Worm (Caenorhabditis elegans) whole organism, mixed stage, embryonic: ENCODE results near the gene F22F7.2.

Experiments used
- M03D4.4 ChIP-seq: sonication (generic microtip); optimal IDR thresholded peaks from 2 replicates; lab custom pipeline; 2017; ENCODE audit warnings: mild to moderate bottlenecking, missing genetic modification characterization, missing compliant biosample characterization
- bed-3 ChIP-seq: fragments of 200-800 bp; sonication (Bioruptor generic); optimal IDR thresholded peaks from 3 replicates; lab custom pipeline; 2018; ENCODE audit warnings: mild to moderate bottlenecking, missing genetic modification characterization, moderate library complexity, missing compliant biosample characterization
- blmp-1 ChIP-seq: fragments of 150-350 bp; optimal IDR thresholded peaks from 2 replicates; lab custom pipeline; 2014; ENCODE audit warnings: missing biosample characterization, missing genetic modification characterization
- ceh-39 ChIP-seq: fragments of 150-350 bp; optimal IDR thresholded peaks from 2 replicates; lab custom pipeline; 2014; ENCODE audit warnings: missing biosample characterization, missing genetic modification characterization
- ceh-43 ChIP-seq: fragments of 200-800 bp; sonication (Bioruptor generic); optimal IDR thresholded peaks from 2 replicates; lab custom pipeline; 2018; ENCODE audit warnings: mild to moderate bottlenecking, missing genetic modification characterization, moderate library complexity, missing compliant biosample characterization
- ceh-83 ChIP-seq: fragments of 200-800 bp; sonication (Bioruptor generic); optimal IDR thresholded peaks from 2 replicates; lab custom pipeline; 2018; ENCODE audit warnings: mild to moderate bottlenecking, missing genetic modification characterization, missing compliant biosample characterization
- ces-1 ChIP-seq: fragments of 150-350 bp; optimal IDR thresholded peaks from 2 replicates; lab custom pipeline; 2014; ENCODE audit warnings: missing biosample characterization, missing genetic modification reagents, missing genetic modification characterization
- cnd-1 ChIP-seq: fragments of 200-800 bp; sonication (Bioruptor generic); optimal IDR thresholded peaks from 2 replicates; lab custom pipeline; 2018; ENCODE audit warnings: mild to moderate bottlenecking, missing genetic modification characterization, missing compliant biosample characterization
- drap-1 ChIP-seq: fragments of 200-800 bp; sonication (Bioruptor generic); optimal IDR thresholded peaks from 3 replicates; lab custom pipeline; 2018; ENCODE audit warnings: mild to moderate bottlenecking, missing genetic modification characterization, missing compliant biosample characterization
- elt-1 ChIP-seq: sonication (generic microtip); optimal IDR thresholded peaks from 2 replicates; lab custom pipeline; 2017; ENCODE audit warnings: missing genetic modification characterization, mild to moderate bottlenecking, missing compliant biosample characterization, antibody characterized with exemption, moderate library complexity, borderline replicate concordance; ENCODE audit not compliant: insufficient read depth
- elt-3 ChIP-seq: fragments of 150-350 bp; optimal IDR thresholded peaks from 2 replicates; lab custom pipeline; 2014; ENCODE audit warnings: missing biosample characterization, missing genetic modification characterization
- hlh-1 ChIP-seq: fragments of 150-350 bp; optimal IDR thresholded peaks from 2 replicates; lab custom pipeline; 2014; ENCODE audit warnings: missing biosample characterization, missing genetic modification reagents, missing genetic modification characterization
- lin-13 ChIP-seq: fragments of 150-350 bp; optimal IDR thresholded peaks from 2 replicates; lab custom pipeline; 2014; ENCODE audit warnings: missing biosample characterization, missing genetic modification characterization
- lin-32 ChIP-seq: fragments of 200-800 bp; sonication (Bioruptor generic); optimal IDR thresholded peaks from 2 replicates; lab custom pipeline; 2018; ENCODE audit warnings: mild to moderate bottlenecking, missing genetic modification characterization, missing compliant biosample characterization
- lsy-2 ChIP-seq: fragments of 150-350 bp; optimal IDR thresholded peaks from 2 replicates; lab custom pipeline; 2014; ENCODE audit warnings: missing biosample characterization, missing genetic modification characterization
- mab-5 ChIP-seq: fragments of 150-350 bp; optimal IDR thresholded peaks from 2 replicates; lab custom pipeline; 2014; ENCODE audit warnings: missing biosample characterization, missing genetic modification characterization
- mep-1 ChIP-seq: fragments of 150-350 bp; optimal IDR thresholded peaks from 2 replicates; lab custom pipeline; 2017; ENCODE audit warnings: missing biosample characterization, missing genetic modification reagents, missing genetic modification characterization, inconsistent platforms
- mls-2 ChIP-seq: sonication (generic microtip); optimal IDR thresholded peaks from 2 replicates; lab custom pipeline; 2016; ENCODE audit warnings: mild to moderate bottlenecking, missing genetic modification characterization, moderate library complexity, missing compliant biosample characterization
- nhr-12 ChIP-seq: fragments of 150-350 bp; optimal IDR thresholded peaks from 2 replicates; lab custom pipeline; 2014; ENCODE audit warnings: missing biosample characterization, missing genetic modification characterization
- nhr-2 ChIP-seq: fragments of 150-350 bp; optimal IDR thresholded peaks from 2 replicates; lab custom pipeline; 2014; ENCODE audit warnings: missing biosample characterization, missing genetic modification characterization
- nhr-237 ChIP-seq: fragments of 150-350 bp; optimal IDR thresholded peaks from 2 replicates; lab custom pipeline; 2014; ENCODE audit warnings: missing biosample characterization, missing genetic modification characterization
- nhr-28 ChIP-seq: fragments of 150-350 bp; optimal IDR thresholded peaks from 2 replicates; lab custom pipeline; 2014; ENCODE audit warnings: missing biosample characterization, missing genetic modification characterization
- nhr-76 ChIP-seq: sonication (generic microtip); optimal IDR thresholded peaks from 2 replicates; lab custom pipeline; 2017; ENCODE audit warnings: missing biosample characterization, missing genetic modification characterization
- pha-4 ChIP-seq: fragments of 150-350 bp; optimal IDR thresholded peaks from 2 replicates; lab custom pipeline; 2018; ENCODE audit warnings: missing biosample characterization, missing genetic modification reagents, missing genetic modification characterization
- sem-2 ChIP-seq: fragments of 200-800 bp; sonication (Bioruptor generic); optimal IDR thresholded peaks from 2 replicates; lab custom pipeline; 2018; ENCODE audit warnings: mild to moderate bottlenecking, missing genetic modification characterization, missing compliant biosample characterization
- sptf-1 ChIP-seq: sonication (generic microtip); optimal IDR thresholded peaks from 2 replicates; lab custom pipeline; 2017; ENCODE audit warnings: mild to moderate bottlenecking, missing genetic modification characterization, moderate library complexity, missing compliant biosample characterization
- tbx-8 ChIP-seq: fragments of 200-800 bp; sonication (Bioruptor generic); optimal IDR thresholded peaks from 2 replicates; lab custom pipeline; 2018; ENCODE audit warnings: mild to moderate bottlenecking, missing genetic modification characterization, moderate library complexity, missing compliant biosample characterization
- unc-120 ChIP-seq: sonication (generic microtip); optimal IDR thresholded peaks from 2 replicates; lab custom pipeline; 2017; ENCODE audit warnings: missing genetic modification characterization, missing compliant biosample characterization; ENCODE audit not compliant: poor library complexity, severe bottlenecking
- unc-39 ChIP-seq: fragments of 150-350 bp; optimal IDR thresholded peaks from 2 replicates; lab custom pipeline; 2014; ENCODE audit warnings: missing biosample characterization, missing genetic modification characterization
- unc-62 ChIP-seq: fragments of 150-350 bp; optimal IDR thresholded peaks from 2 replicates; lab custom pipeline; 2014; ENCODE audit warnings: missing biosample characterization, missing genetic modification reagents, missing genetic modification characterization
- zip-8 ChIP-seq: fragments of 150-350 bp; optimal IDR thresholded peaks from 2 replicates; lab custom pipeline; 2014; ENCODE audit warnings: missing biosample characterization, missing genetic modification characterization
- ztf-11 ChIP-seq: fragments of 150-350 bp; optimal IDR thresholded peaks from 2 replicates; lab custom pipeline; 2014; ENCODE audit warnings: missing biosample characterization, missing genetic modification characterization

The F22F7.2 gene

DNA sequence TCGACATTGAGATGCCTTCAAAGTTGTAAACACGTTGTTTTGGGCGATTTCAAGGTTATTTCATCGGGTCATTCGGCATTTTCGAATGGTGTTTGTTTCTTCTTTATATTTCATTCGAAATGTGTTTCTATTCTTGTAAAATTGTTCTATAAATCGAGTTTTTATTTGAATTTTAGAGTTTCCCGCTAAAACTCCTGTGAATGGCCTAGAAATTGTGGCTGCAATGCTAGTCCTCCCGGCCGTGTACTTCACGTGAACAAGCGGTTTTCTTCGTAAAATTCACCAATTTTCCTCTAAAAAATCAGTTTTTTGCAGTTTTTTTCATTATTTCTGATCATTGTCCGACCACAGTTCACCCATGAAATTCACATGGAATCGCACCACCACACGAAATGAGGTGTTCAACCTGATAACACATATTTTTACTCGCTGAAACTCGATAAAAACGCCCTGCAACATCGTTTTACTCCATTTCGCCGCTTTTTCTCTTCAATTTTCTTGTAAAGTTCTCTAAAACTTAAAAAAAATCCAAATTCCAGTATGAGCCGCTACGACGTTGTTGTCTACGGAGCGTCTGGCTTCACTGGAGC lies 4.5 kb downstream of the F22F7.2 start, which contains the start of gene ldp-1:
Gene ldp-1, plus strand, starts transcription at position 540 of the 590 bp plus-strand sequence.
- TF ChIP-seq lsy-2 (tag; lab: Kevin White, UChicago): peak; percentile 0
- peak; percentile 40 for TF ChIP-seq sptf-1 (tag; lab: Kevin White, UChicago)
- TF ChIP-seq ces-1 (GFP tag; lab: Kevin White, UChicago): peak; percentile 24
- no peak for TF ChIP-seq mls-2 (tag; lab: Kevin White, UChicago)
- TF ChIP-seq, all 35 proteins: peak for 3

DNA sequence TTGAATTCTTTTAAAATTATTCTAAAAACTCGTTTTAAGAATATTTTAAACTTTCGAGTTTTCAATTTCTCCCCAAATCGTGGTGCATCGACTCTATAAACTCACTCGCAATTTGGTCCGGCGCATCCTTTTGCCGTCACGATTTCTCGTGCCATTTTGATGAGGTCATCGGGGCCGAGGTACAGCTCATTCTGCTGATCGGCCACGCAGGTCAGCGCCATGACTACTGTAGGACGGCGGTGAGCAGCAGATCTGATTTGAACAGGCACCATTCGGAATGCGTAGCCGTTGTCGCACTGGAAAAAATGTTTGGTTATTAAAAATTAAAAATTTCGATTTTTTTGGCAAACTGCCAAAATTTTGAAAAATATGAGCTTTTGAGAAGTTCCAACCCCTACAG lies 10.1 kb downstream of the F22F7.2 start:
- no peak for TF ChIP-seq unc-39 (tag; lab: Kevin White, UChicago)
- TF ChIP-seq nhr-2 (tag; lab: Kevin White, UChicago): no peak
- no peak for TF ChIP-seq ceh-83 (GFP tag; lab: Kevin White, UChicago)
- no peak for TF ChIP-seq zip-8
- no peak for TF ChIP-seq nhr-12 (tag; lab: Kevin White, UChicago)
- TF ChIP-seq mab-5: no peak
- no peak for TF ChIP-seq sem-2
- no peak for TF ChIP-seq elt-1 (tag; lab: Kevin White, UChicago)
- TF ChIP-seq unc-62 (GFP tag; lab: Kevin White, UChicago): no peak
- no peak for TF ChIP-seq nhr-76 (tag; lab: Kevin White, UChicago)
- TF ChIP-seq blmp-1 (tag; lab: Kevin White, UChicago): no peak
- TF ChIP-seq hlh-1 (tag; lab: Kevin White, UChicago): no peak
- TF ChIP-seq tbx-8 (GFP tag; lab: Kevin White, UChicago): no peak
- no peak for TF ChIP-seq M03D4.4

DNA sequence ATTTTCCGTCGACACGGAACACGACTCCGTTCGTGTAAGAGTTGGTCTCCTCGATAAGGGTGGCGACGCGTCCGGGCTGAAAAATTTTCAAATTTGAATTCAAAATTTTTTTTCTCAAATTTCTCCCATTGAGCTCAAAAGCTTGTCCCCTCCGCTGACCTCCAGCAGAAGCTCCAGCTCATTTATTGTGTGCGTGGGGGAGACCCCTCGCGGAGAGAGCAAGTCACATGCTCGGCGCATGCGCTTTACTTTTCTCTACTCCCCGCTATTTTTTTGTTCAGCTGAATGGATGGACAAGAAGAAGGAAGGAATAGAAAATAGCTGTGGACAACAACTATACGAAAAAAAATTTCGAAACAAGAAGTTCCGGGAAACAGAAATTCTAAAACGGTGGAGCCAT lies 10.9 kb downstream of the F22F7.2 start:
- TF ChIP-seq lsy-2 (tag; lab: Kevin White, UChicago) (no peak), mep-1 (tag; lab: Kevin White, UChicago) (peak; percentile 4), nhr-12 (tag; lab: Kevin White, UChicago) (no peak), ces-1 (GFP tag; lab: Kevin White, UChicago) (peak; percentile 4), nhr-237 (tag; lab: Kevin White, UChicago) (peak; percentile 20)

DNA sequence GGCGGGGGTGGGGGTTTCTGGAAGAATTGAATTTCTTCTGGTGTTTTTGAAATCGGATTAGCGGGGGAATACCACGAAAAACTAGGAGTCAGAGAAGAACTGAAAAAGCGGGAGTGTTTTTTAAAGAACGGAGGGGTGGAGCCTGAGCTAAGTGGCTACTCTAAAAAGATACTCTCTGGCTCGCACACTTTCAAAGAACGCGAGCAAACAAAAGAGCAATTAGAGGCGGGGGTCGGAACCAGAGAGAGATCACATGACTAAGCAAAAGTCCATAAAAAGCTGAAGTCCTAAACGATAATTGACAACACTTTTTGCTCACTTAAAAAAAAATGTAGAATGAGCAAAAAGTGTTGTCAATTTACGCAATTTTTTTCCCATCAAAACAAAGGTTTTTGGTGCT lies 11.8 kb downstream of the F22F7.2 start:
- TF ChIP-seq ceh-39 (no peak), pha-4 (tag; lab: Kevin White, UChicago) (no peak), mab-5 (no peak)

DNA sequence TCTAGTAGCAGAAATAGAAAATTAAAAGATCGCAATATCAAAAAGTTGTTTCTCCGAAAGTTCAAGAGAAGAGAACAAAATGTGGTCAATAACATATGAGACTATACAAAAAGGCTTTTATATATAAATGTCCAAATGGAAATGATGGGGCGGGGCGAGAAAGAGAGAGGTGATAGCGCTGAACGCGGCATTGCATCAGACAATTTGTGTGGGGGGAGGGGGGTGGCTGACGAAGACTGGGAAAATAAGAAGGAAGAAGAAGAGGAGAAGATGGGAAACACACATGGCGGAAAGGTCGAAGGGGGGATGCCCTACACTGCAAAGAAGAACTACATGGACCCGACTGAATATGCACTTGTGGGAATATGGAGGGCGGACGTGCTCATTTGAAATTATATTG lies 12.7 kb downstream of the F22F7.2 start:
- peak; percentile 34 for TF ChIP-seq unc-120
- peak; percentile 8 for TF ChIP-seq sptf-1 (tag; lab: Kevin White, UChicago)
- TF ChIP-seq nhr-12 (tag; lab: Kevin White, UChicago): no peak
- no peak for TF ChIP-seq lin-13

DNA sequence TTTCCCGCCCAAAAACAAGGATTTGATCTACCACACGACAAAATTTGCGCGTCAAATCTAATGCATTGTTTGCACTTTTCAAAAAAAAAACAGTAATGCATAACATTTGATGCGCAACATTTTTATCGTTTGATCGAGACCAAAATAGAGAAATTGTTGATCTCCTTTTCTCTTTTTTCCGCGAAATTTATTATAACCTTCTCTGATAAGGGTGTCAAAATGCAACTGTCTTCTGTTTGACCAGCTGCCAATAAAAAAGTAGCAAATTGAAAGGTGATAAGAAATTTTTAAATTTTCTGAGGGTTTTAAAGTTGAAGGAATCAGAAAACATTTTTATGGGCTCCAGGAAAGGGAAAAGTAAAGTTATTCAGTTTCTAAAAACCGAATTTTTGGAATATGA lies 14.4 kb downstream of the F22F7.2 start:
- TF ChIP-seq mep-1 (tag; lab: Kevin White, UChicago) (no peak), elt-1 (tag; lab: Kevin White, UChicago) (no peak), ceh-83 (GFP tag; lab: Kevin White, UChicago) (no peak), hlh-1 (tag; lab: Kevin White, UChicago) (no peak), tbx-8 (GFP tag; lab: Kevin White, UChicago) (no peak), drap-1 (GFP tag; lab: Kevin White, UChicago) (no peak), sem-2 (no peak), unc-120 (no peak), unc-62 (GFP tag; lab: Kevin White, UChicago) (no peak), ceh-43 (GFP tag; lab: Kevin White, UChicago) (no peak), nhr-12 (tag; lab: Kevin White, UChicago) (no peak), zip-8 (no peak), unc-39 (tag; lab: Kevin White, UChicago) (no peak), lin-32 (GFP tag; lab: Kevin White, UChicago) (no peak), lin-13 (no peak)

DNA sequence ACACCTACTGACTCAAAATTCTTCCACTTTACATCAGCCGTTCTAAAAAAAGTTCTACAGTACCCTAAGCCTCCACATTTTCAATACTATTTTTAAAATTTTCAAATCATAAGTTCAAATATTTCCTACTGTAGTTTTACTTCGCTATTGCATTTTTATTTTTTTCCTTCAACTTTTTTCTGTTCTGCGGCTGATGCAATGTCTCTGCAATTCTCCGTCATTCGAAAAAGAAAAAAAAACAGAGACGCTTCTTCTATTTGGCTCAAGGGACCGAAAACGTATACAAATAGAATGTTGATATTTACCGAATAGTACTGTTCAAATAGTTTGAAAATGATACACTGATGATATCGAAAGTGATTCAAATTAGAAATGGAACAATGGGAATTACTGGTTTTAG lies 15.7 kb downstream of the F22F7.2 start:
- TF ChIP-seq zip-8: no peak
- no peak for TF ChIP-seq pha-4 (tag; lab: Kevin White, UChicago)
- no peak for TF ChIP-seq ces-1 (GFP tag; lab: Kevin White, UChicago)
- no peak for TF ChIP-seq elt-3 (tag; lab: Kevin White, UChicago)
- TF ChIP-seq nhr-76 (tag; lab: Kevin White, UChicago): no peak
- TF ChIP-seq ztf-11 (tag; lab: Kevin White, UChicago): no peak
- no peak for TF ChIP-seq lin-32 (GFP tag; lab: Kevin White, UChicago)
- no peak for TF ChIP-seq mls-2 (tag; lab: Kevin White, UChicago)
- TF ChIP-seq bed-3: no peak
- no peak for TF ChIP-seq nhr-237 (tag; lab: Kevin White, UChicago)
- TF ChIP-seq cnd-1: no peak
- TF ChIP-seq unc-39 (tag; lab: Kevin White, UChicago): no peak
- TF ChIP-seq nhr-28 (tag; lab: Kevin White, UChicago): no peak
- TF ChIP-seq unc-62 (GFP tag; lab: Kevin White, UChicago): no peak
- TF ChIP-seq sem-2: no peak
- no peak for TF ChIP-seq unc-120
- TF ChIP-seq, all 35 proteins: peak for 0
